Fruit fly (Drosophila melanogaster): ENCODE results near the gene CG8661.

The CG8661 gene

DNA sequence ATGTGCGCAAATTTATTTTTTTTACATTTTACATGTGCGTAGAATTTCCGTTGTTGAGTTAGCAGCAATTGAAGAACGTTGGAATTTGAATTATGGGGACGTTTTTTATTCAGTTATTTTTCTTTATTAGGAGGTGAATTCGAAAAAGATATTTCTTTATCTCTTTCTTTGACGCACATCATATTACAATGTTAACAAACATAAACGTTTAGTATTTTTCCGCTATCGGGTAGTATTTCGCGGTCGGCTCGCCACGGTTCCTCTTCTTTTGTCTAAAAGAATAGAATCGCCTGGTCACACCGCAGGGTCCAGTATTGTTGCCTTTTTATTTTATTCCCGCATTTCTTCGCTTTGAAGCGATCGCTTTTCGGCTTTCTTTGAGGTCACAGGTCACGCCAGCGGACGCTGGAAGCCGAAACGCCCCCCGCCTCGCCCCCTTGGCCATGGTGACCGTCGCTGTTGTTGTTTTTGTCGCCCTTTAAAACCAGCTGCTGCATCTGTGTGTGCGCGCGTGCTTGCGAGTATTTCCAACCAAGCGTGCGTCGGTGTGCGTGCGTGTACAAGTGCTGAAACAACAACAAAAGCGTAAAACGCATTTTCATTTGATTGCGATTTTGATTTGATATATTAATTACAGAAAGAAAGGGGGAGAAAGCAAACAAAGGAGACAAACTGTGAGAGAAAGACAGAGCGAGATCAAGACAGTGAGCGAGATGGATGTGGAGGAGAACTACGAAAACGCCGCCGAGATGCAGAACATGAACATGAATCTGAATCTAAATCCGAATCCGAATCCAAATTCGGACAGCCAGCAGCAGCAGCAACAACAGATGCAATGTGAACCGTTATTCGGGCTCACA, 18.1 kb upstream of the CG8661 start:
- TF ChIP-seq CG4617 (GFP tag; optimal IDR thresholded peaks at IDR 0.05; ENCODE audit: borderline replicate concordance) (no peak), Bteb2 (GFP tag; optimal IDR thresholded peaks at IDR 0.05) (no peak), wek (GFP tag; optimal IDR thresholded peaks at IDR 0.05) (no peak), CG2116 (GFP tag; optimal IDR thresholded peaks at IDR 0.05) (no peak), Mrtf (GFP tag; IDR thresholded peaks at IDR 0.05) (no peak), Hr78 (GFP tag; optimal IDR thresholded peaks at IDR 0.05) (peak in 1 of 2 experiments; percentile 100), pzg (GFP tag; optimal IDR thresholded peaks at IDR 0.05) (peak; percentile 26), Atf6 (GFP tag; IDR thresholded peaks at IDR 0.05) (no peak), yki (optimal IDR thresholded peaks at IDR 0.05) (no peak), en (GFP tag; optimal IDR thresholded peaks at IDR 0.05) (no peak), ems (GFP tag; optimal IDR thresholded peaks at IDR 0.05) (no peak), tio (GFP tag; optimal IDR thresholded peaks at IDR 0.05) (no peak), CG42726 (GFP tag; IDR thresholded peaks at IDR 0.05; ENCODE audit: partially characterized antibody) (no peak), CG4328 (GFP tag; optimal IDR thresholded peaks at IDR 0.05) (no peak), YL-1 (GFP tag; optimal IDR thresholded peaks at IDR 0.05) (peak; percentile 50), Rfx (GFP tag; IDR thresholded peaks at IDR 0.05) (no peak), B-H1 (GFP tag; IDR thresholded peaks at IDR 0.05) (no peak), CG9797 (GFP tag; optimal IDR thresholded peaks at IDR 0.05) (peak; percentile 62), bowl (GFP tag; IDR thresholded peaks at IDR 0.05) (no peak), CG6254 (GFP tag; optimal IDR thresholded peaks at IDR 0.05) (no peak), BtbVII (GFP tag; optimal IDR thresholded peaks at IDR 0.05) (no peak), Awh (GFP tag; IDR thresholded peaks at IDR 0.05) (no peak), B-H2 (GFP tag; optimal IDR thresholded peaks at IDR 0.05) (no peak), eyg (GFP tag; optimal IDR thresholded peaks at IDR 0.05) (no peak), HLH4C (GFP tag; IDR thresholded peaks at IDR 0.05; ENCODE audit: partially characterized antibody) (no peak), ash1 (GFP tag; optimal IDR thresholded peaks at IDR 0.05) (no peak), klu (GFP tag; IDR thresholded peaks at IDR 0.05) (no peak), sisA (GFP tag; IDR thresholded peaks at IDR 0.05) (no peak), CG11398 (GFP tag; optimal IDR thresholded peaks at IDR 0.05) (no peak), sna (GFP tag; IDR thresholded peaks at IDR 0.05; ENCODE audit: partially characterized antibody) (no peak), Dad (GFP tag; optimal IDR thresholded peaks at IDR 0.05) (no peak), CG2129 (GFP tag; IDR thresholded peaks at IDR 0.05; ENCODE audit: partially characterized antibody) (no peak), CG11723 (GFP tag; optimal IDR thresholded peaks at IDR 0.05) (no peak), CG1603 (tag; optimal IDR thresholded peaks at IDR 0.05) (no peak), chm (GFP tag; IDR thresholded peaks at IDR 0.05) (no peak), CG12391 (tag; optimal IDR thresholded peaks at IDR 0.05) (no peak), sc (optimal IDR thresholded peaks at IDR 0.05) (no peak), sc (GFP tag; optimal IDR thresholded peaks at IDR 0.05) (no peak), Xbp1 (GFP tag; optimal IDR thresholded peaks at IDR 0.05) (no peak), zen2 (GFP tag; IDR thresholded peaks at IDR 0.05; ENCODE audit: partially characterized antibody) (no peak), CG1792 (GFP tag; optimal IDR thresholded peaks at IDR 0.05) (no peak), MBD-R2 (GFP tag; IDR thresholded peaks at IDR 0.05) (peak; percentile 26), CG11085 (GFP tag; IDR thresholded peaks at IDR 0.05) (no peak), sug (tag; optimal IDR thresholded peaks at IDR 0.05) (peak; percentile 22), Atf-2 (GFP tag; optimal IDR thresholded peaks at IDR 0.05) (no peak), gro (GFP tag; optimal IDR thresholded peaks at IDR 0.05) (no peak), row (GFP tag; IDR thresholded peaks at IDR 0.05) (0 out of 3 replicates have a peak, but pooled peaks have one; percentile 28), CG3847 (GFP tag; IDR thresholded peaks at IDR 0.05) (no peak), CG6854 (GFP tag; optimal IDR thresholded peaks at IDR 0.05) (no peak), fru (optimal IDR thresholded peaks at IDR 0.05) (no peak), Camta (GFP tag; optimal IDR thresholded peaks at IDR 0.05) (no peak)
